Worm (Caenorhabditis elegans) whole organism, mixed stage, embryonic: ENCODE measurements around the gene nhx-1.
A peak's percentile ranks its signal among the peaks of the same experiment; 100 is the strongest.

Experiments used
- bed-3 ChIP-seq: fragments of 200-800 bp; sonication (Bioruptor generic); optimal IDR thresholded peaks from 3 replicates; lab custom pipeline; 2018; ENCODE audit warnings: mild to moderate bottlenecking, missing genetic modification characterization, moderate library complexity, missing compliant biosample characterization
- blmp-1 ChIP-seq: fragments of 150-350 bp; optimal IDR thresholded peaks from 2 replicates; lab custom pipeline; 2014; ENCODE audit warnings: missing biosample characterization, missing genetic modification characterization
- ceh-39 ChIP-seq: fragments of 150-350 bp; optimal IDR thresholded peaks from 2 replicates; lab custom pipeline; 2014; ENCODE audit warnings: missing biosample characterization, missing genetic modification characterization
- ceh-43 ChIP-seq: fragments of 200-800 bp; sonication (Bioruptor generic); optimal IDR thresholded peaks from 2 replicates; lab custom pipeline; 2018; ENCODE audit warnings: mild to moderate bottlenecking, missing genetic modification characterization, moderate library complexity, missing compliant biosample characterization
- ceh-83 ChIP-seq: fragments of 200-800 bp; sonication (Bioruptor generic); optimal IDR thresholded peaks from 2 replicates; lab custom pipeline; 2018; ENCODE audit warnings: mild to moderate bottlenecking, missing genetic modification characterization, missing compliant biosample characterization
- ces-1 ChIP-seq: fragments of 150-350 bp; optimal IDR thresholded peaks from 2 replicates; lab custom pipeline; 2014; ENCODE audit warnings: missing biosample characterization, missing genetic modification reagents, missing genetic modification characterization
- cnd-1 ChIP-seq: fragments of 200-800 bp; sonication (Bioruptor generic); optimal IDR thresholded peaks from 2 replicates; lab custom pipeline; 2018; ENCODE audit warnings: mild to moderate bottlenecking, missing genetic modification characterization, missing compliant biosample characterization
- drap-1 ChIP-seq: fragments of 200-800 bp; sonication (Bioruptor generic); optimal IDR thresholded peaks from 3 replicates; lab custom pipeline; 2018; ENCODE audit warnings: mild to moderate bottlenecking, missing genetic modification characterization, missing compliant biosample characterization
- elt-1 ChIP-seq: sonication (generic microtip); optimal IDR thresholded peaks from 2 replicates; lab custom pipeline; 2017; ENCODE audit warnings: missing genetic modification characterization, mild to moderate bottlenecking, missing compliant biosample characterization, antibody characterized with exemption, moderate library complexity, borderline replicate concordance; ENCODE audit not compliant: insufficient read depth
- flh-1 ChIP-seq: fragments of 200-800 bp; sonication (Bioruptor generic); optimal IDR thresholded peaks from 2 replicates; lab custom pipeline; 2018; ENCODE audit warnings: mild to moderate bottlenecking, missing genetic modification characterization, moderate library complexity, missing compliant biosample characterization
- ham-2 ChIP-seq: fragments of 200-800 bp; sonication (Bioruptor generic); optimal IDR thresholded peaks from 2 replicates; lab custom pipeline; 2018; ENCODE audit warnings: mild to moderate bottlenecking, missing genetic modification characterization, missing compliant biosample characterization
- lin-13 ChIP-seq: fragments of 150-350 bp; optimal IDR thresholded peaks from 2 replicates; lab custom pipeline; 2014; ENCODE audit warnings: missing biosample characterization, missing genetic modification characterization
- lin-32 ChIP-seq: fragments of 200-800 bp; sonication (Bioruptor generic); optimal IDR thresholded peaks from 2 replicates; lab custom pipeline; 2018; ENCODE audit warnings: mild to moderate bottlenecking, missing genetic modification characterization, missing compliant biosample characterization
- lsy-2 ChIP-seq: fragments of 150-350 bp; optimal IDR thresholded peaks from 2 replicates; lab custom pipeline; 2014; ENCODE audit warnings: missing biosample characterization, missing genetic modification characterization
- mab-5 ChIP-seq: fragments of 150-350 bp; optimal IDR thresholded peaks from 2 replicates; lab custom pipeline; 2014; ENCODE audit warnings: missing biosample characterization, missing genetic modification characterization
- mep-1 ChIP-seq: fragments of 150-350 bp; optimal IDR thresholded peaks from 2 replicates; lab custom pipeline; 2017; ENCODE audit warnings: missing biosample characterization, missing genetic modification reagents, missing genetic modification characterization, inconsistent platforms
- nhr-12 ChIP-seq: fragments of 150-350 bp; optimal IDR thresholded peaks from 2 replicates; lab custom pipeline; 2014; ENCODE audit warnings: missing biosample characterization, missing genetic modification characterization
- nhr-2 ChIP-seq: fragments of 150-350 bp; optimal IDR thresholded peaks from 2 replicates; lab custom pipeline; 2014; ENCODE audit warnings: missing biosample characterization, missing genetic modification characterization
- nhr-237 ChIP-seq: fragments of 150-350 bp; optimal IDR thresholded peaks from 2 replicates; lab custom pipeline; 2014; ENCODE audit warnings: missing biosample characterization, missing genetic modification characterization
- nhr-28 ChIP-seq: fragments of 150-350 bp; optimal IDR thresholded peaks from 2 replicates; lab custom pipeline; 2014; ENCODE audit warnings: missing biosample characterization, missing genetic modification characterization
- nhr-76 ChIP-seq: sonication (generic microtip); optimal IDR thresholded peaks from 2 replicates; lab custom pipeline; 2017; ENCODE audit warnings: missing biosample characterization, missing genetic modification characterization
- sem-2 ChIP-seq: fragments of 200-800 bp; sonication (Bioruptor generic); optimal IDR thresholded peaks from 2 replicates; lab custom pipeline; 2018; ENCODE audit warnings: mild to moderate bottlenecking, missing genetic modification characterization, missing compliant biosample characterization
- snpc-4 ChIP-seq: fragments of 150-350 bp; optimal IDR thresholded peaks from 2 replicates; lab custom pipeline; 2014; ENCODE audit warnings: missing biosample characterization, missing genetic modification characterization
- sptf-1 ChIP-seq: sonication (generic microtip); optimal IDR thresholded peaks from 2 replicates; lab custom pipeline; 2017; ENCODE audit warnings: mild to moderate bottlenecking, missing genetic modification characterization, moderate library complexity, missing compliant biosample characterization
- tbx-8 ChIP-seq: fragments of 200-800 bp; sonication (Bioruptor generic); optimal IDR thresholded peaks from 2 replicates; lab custom pipeline; 2018; ENCODE audit warnings: mild to moderate bottlenecking, missing genetic modification characterization, moderate library complexity, missing compliant biosample characterization
- unc-120 ChIP-seq: sonication (generic microtip); optimal IDR thresholded peaks from 2 replicates; lab custom pipeline; 2017; ENCODE audit warnings: missing genetic modification characterization, missing compliant biosample characterization; ENCODE audit not compliant: poor library complexity, severe bottlenecking
- unc-39 ChIP-seq: fragments of 150-350 bp; optimal IDR thresholded peaks from 2 replicates; lab custom pipeline; 2014; ENCODE audit warnings: missing biosample characterization, missing genetic modification characterization
- unc-62 ChIP-seq: fragments of 150-350 bp; optimal IDR thresholded peaks from 2 replicates; lab custom pipeline; 2014; ENCODE audit warnings: missing biosample characterization, missing genetic modification reagents, missing genetic modification characterization
- zip-8 ChIP-seq: fragments of 150-350 bp; optimal IDR thresholded peaks from 2 replicates; lab custom pipeline; 2014; ENCODE audit warnings: missing biosample characterization, missing genetic modification characterization

Gene nhx-1

ce11 chrX:15993916-15994315, 23.0 kb upstream of the nhx-1 start:
- no peak for TF ChIP-seq nhr-12 (tag; lab: Kevin White, UChicago)
- TF ChIP-seq cnd-1 (tag; lab: Kevin White, UChicago), result no peak
- TF ChIP-seq sptf-1, result no peak

DNA sequence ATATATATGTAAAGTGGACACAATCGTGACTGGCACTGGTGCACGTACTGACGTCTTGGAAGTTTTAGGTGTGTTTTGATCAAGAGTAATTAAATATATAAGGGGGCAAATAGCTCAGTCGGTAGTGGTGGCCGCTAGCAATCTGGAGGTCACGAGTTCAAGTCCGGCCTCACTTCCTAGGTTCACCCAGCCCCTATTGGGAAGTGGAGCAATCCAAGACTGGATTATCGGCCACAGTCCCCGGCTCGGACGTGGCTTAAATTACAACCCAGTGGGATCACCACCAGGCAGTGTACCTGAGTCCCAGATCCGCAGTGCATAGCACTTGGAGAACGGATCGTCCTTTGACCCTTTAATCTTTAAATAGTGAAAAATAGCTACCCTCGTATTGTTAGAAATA, 19.8 kb upstream of the nhx-1 start:
- TF ChIP-seq sptf-1 (no peak), ces-1 (no peak), drap-1 (GFP tag; lab: Kevin White, UChicago) (no peak), unc-39 (tag; lab: Kevin White, UChicago) (no peak), flh-1 (GFP tag; lab: Kevin White, UChicago) (no peak), cnd-1 (tag; lab: Kevin White, UChicago) (no peak), nhr-2 (tag; lab: Kevin White, UChicago) (no peak), unc-62 (no peak)

DNA sequence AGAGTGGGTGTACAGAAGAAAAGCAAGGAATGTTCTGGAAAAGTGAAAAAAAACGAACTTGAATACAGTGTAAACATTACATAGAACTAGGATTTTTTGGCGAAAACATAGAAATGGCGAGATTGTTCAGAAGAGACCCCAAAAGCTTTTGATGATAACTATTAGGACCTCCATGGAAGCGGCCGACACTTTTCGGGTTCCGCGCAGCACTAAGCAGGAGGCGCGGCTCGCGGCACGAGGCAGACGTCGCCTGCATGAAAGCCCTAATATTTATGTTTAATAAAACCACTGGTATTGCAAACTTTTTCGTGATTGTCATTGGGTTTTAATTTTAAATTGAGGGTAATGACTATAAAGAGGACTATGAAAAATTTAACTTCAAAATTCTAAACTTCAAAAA, 19.0 kb upstream of the nhx-1 start:
- no peak for TF ChIP-seq sem-2
- TF ChIP-seq ceh-39 (tag; lab: Kevin White, UChicago), result no peak
- TF ChIP-seq sptf-1, result no peak
- no peak for TF ChIP-seq ceh-43 (GFP tag; lab: Kevin White, UChicago)
- no peak for TF ChIP-seq nhr-76 (tag; lab: Kevin White, UChicago)
- no peak for TF ChIP-seq drap-1 (GFP tag; lab: Kevin White, UChicago)
- TF ChIP-seq tbx-8 (GFP tag; lab: Kevin White, UChicago), result no peak
- no peak for TF ChIP-seq zip-8 (tag; lab: Kevin White, UChicago)
- TF ChIP-seq lsy-2 (tag; lab: Kevin White, UChicago), result no peak
- TF ChIP-seq blmp-1 (tag; lab: Kevin White, UChicago), result no peak
- TF ChIP-seq lin-13 (tag; lab: Kevin White, UChicago), result no peak
- no peak for TF ChIP-seq ceh-83
- TF ChIP-seq mab-5, result no peak
- TF ChIP-seq elt-1, result no peak
- no peak for TF ChIP-seq unc-120 (tag; lab: Kevin White, UChicago)
- no peak for TF ChIP-seq nhr-237 (tag; lab: Kevin White, UChicago)
- TF ChIP-seq snpc-4 (tag; lab: Kevin White, UChicago), result no peak
- no peak for TF ChIP-seq lin-32 (GFP tag; lab: Kevin White, UChicago)
- TF ChIP-seq unc-62, result no peak

ce11 chrX:16002794-16003193, 14.1 kb upstream of the nhx-1 start:
- TF ChIP-seq ceh-39 (tag; lab: Kevin White, UChicago), result no peak
- TF ChIP-seq elt-1, result no peak
- TF ChIP-seq ces-1, result no peak

ce11 chrX:16006529-16006928, 10.4 kb upstream of the nhx-1 start, which contains the start of gene C09G1.4:
Gene C09G1.4 (minus strand): TSS chrX:16006629.
- TF ChIP-seq unc-62 (no peak), ces-1 (no peak), sptf-1 (no peak)

DNA sequence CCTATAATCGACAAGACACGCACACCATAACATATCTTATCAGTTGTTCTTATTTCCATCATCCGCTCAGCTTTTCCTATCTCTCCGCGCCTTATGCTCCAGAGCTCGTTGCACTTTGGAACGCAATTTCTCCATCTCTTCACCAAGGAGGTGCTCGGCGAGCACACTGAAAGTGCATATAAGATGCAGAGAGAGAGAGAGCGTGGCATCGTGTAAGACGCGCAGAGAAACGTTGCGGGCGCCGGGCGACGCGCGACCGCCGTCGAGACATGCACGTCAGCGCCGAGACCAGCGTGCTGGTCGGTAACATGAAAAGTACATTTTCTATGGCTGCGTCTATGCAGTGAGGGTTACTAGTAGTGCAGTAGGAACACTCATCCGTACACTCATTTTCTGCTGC, 7.6 kb downstream of the nhx-1 start:
- TF ChIP-seq ham-2 (GFP tag; lab: Kevin White, UChicago), result no peak
- TF ChIP-seq unc-120 (tag; lab: Kevin White, UChicago), result peak; percentile 35
- TF ChIP-seq lsy-2 (tag; lab: Kevin White, UChicago), result no peak

ce11 chrX:16028980-16029379, 12.1 kb downstream of the nhx-1 start:
- TF ChIP-seq tbx-8 (GFP tag; lab: Kevin White, UChicago) (no peak), nhr-28 (no peak), ham-2 (GFP tag; lab: Kevin White, UChicago) (peak; percentile 61), nhr-237 (tag; lab: Kevin White, UChicago) (no peak)

- TF ChIP-seq sptf-1, result no peak
- no peak for TF ChIP-seq bed-3 (GFP tag; lab: Kevin White, UChicago)
- no peak for TF ChIP-seq nhr-28
- no peak for TF ChIP-seq mep-1 (tag; lab: Kevin White, UChicago)
- TF ChIP-seq lin-13 (tag; lab: Kevin White, UChicago), result no peak
- no peak for TF ChIP-seq elt-1
- TF ChIP-seq unc-62, result no peak
These were observed 13.6 kb downstream of the nhx-1 start, which contains the start of gene mboa-1 for ce11 chrX:16030506-16030905. Gene mboa-1 (plus strand): TSS chrX:16030806.
